Fruit fly (Drosophila melanogaster) whole organism, prepupa: Measurements from ENCODE around the gene CG18284.
A peak's percentile ranks its signal among the peaks of the same experiment; 100 is the strongest.

ENCODE experiments used
- CG11294 ChIP-seq: fragments of 200-800 bp; sonication (Bioruptor generic); IDR thresholded peaks from 2 replicates; pipeline ENCODE4 v1.3.6; 2022; ENCODE audit warnings: missing biosample characterization, missing genetic modification characterization
- CG11902 ChIP-seq: fragments of 200-800 bp; sonication (Bioruptor generic); optimal IDR thresholded peaks from 3 replicates; lab custom pipeline; 2016; ENCODE audit warnings: missing biosample characterization, missing genetic modification characterization
- CG15336 ChIP-seq: fragments of 200-800 bp; sonication (Bioruptor generic); IDR thresholded peaks from 2 replicates; pipeline ENCODE4 v1.3.6; 2022; ENCODE audit warnings: missing biosample characterization, missing genetic modification characterization
- CG1621 ChIP-seq: fragments of 200-800 bp; sonication (Bioruptor generic); optimal IDR thresholded peaks from 3 replicates; lab custom pipeline; 2018; ENCODE audit warnings: missing biosample characterization, mild to moderate bottlenecking, missing genetic modification characterization
- CG3032 ChIP-seq: fragments of 200-800 bp; optimal IDR thresholded peaks from 2 replicates; lab custom pipeline; 2019; ENCODE audit warnings: missing biosample characterization, mild to moderate bottlenecking, missing genetic modification characterization, moderate library complexity
- CG34406 ChIP-seq: fragments of 200-800 bp; sonication (Bioruptor generic); optimal IDR thresholded peaks from 3 replicates; lab custom pipeline; 2016; ENCODE audit warnings: missing biosample characterization, missing genetic modification characterization
- CG3919 ChIP-seq: fragments of 200-800 bp; sonication (Bioruptor generic); optimal IDR thresholded peaks from 3 replicates; lab custom pipeline; 2016; ENCODE audit warnings: missing biosample characterization, missing genetic modification characterization
- CG4318 ChIP-seq: fragments of 200-800 bp; sonication (Bioruptor generic); optimal IDR thresholded peaks from 3 replicates; lab custom pipeline; 2017; ENCODE audit warnings: missing biosample characterization, mild to moderate bottlenecking, missing genetic modification characterization
- CG6163 ChIP-seq: fragments of 200-800 bp; sonication (Bioruptor generic); IDR thresholded peaks from 3 replicates; pipeline ENCODE4 v1.3.6; 2022; ENCODE audit warnings: missing biosample characterization, missing genetic modification characterization
- CG6276 ChIP-seq: fragments of 200-800 bp; sonication (Bioruptor generic); optimal IDR thresholded peaks from 2 replicates; lab custom pipeline; 2017; ENCODE audit warnings: missing biosample characterization, mild to moderate bottlenecking, missing genetic modification characterization
- CG6808 ChIP-seq: fragments of 200-800 bp; sonication (Bioruptor generic); optimal IDR thresholded peaks from 3 replicates; lab custom pipeline; 2017; ENCODE audit warnings: missing biosample characterization, missing genetic modification characterization, mild to moderate bottlenecking, moderate library complexity, missing genetic modification reagents
- CG6854 ChIP-seq: fragments of 200-800 bp; sonication (Bioruptor generic); optimal IDR thresholded peaks from 2 replicates; lab custom pipeline; 2017; ENCODE audit warnings: missing biosample characterization, mild to moderate bottlenecking, missing genetic modification characterization
- CG8319 ChIP-seq: fragments of 200-800 bp; sonication (Bioruptor generic); optimal IDR thresholded peaks from 3 replicates; lab custom pipeline; 2016; ENCODE audit warnings: missing biosample characterization, missing genetic modification characterization
- CG8632 ChIP-seq: fragments of 200-800 bp; sonication (Bioruptor generic); optimal IDR thresholded peaks from 3 replicates; lab custom pipeline; 2016; ENCODE audit warnings: missing biosample characterization, missing genetic modification characterization
- CG9139 ChIP-seq: fragments of 200-800 bp; sonication (Bioruptor generic); optimal IDR thresholded peaks from 3 replicates; lab custom pipeline; 2017; ENCODE audit warnings: missing biosample characterization, mild to moderate bottlenecking, missing genetic modification characterization
- Eip75B ChIP-seq: fragments of 200-800 bp; sonication (Bioruptor generic); optimal IDR thresholded peaks from 3 replicates; lab custom pipeline; 2016; ENCODE audit warnings: missing biosample characterization, missing genetic modification characterization
- Eip78C ChIP-seq: fragments of 200-800 bp; sonication (Bioruptor generic); peaks from one replicate; lab custom pipeline; 2016; ENCODE audit warnings: missing biosample characterization, missing genetic modification characterization
- Ets21C ChIP-seq: fragments of 200-800 bp; sonication (Bioruptor generic); optimal IDR thresholded peaks from 3 replicates; lab custom pipeline; 2016; ENCODE audit warnings: missing biosample characterization, missing genetic modification characterization
- Ets96B ChIP-seq: fragments of 200-800 bp; optimal IDR thresholded peaks from 2 replicates; lab custom pipeline; 2019; ENCODE audit warnings: missing biosample characterization, mild to moderate bottlenecking, missing genetic modification characterization, moderate library complexity
- Hr38 ChIP-seq: sonication (Bioruptor generic); optimal IDR thresholded peaks from 2 replicates; lab custom pipeline; 2016; ENCODE audit warnings: missing biosample characterization, missing genetic modification characterization
- Met ChIP-seq: fragments of 200-800 bp; sonication (Bioruptor generic); optimal IDR thresholded peaks from 3 replicates; lab custom pipeline; 2016; ENCODE audit warnings: missing biosample characterization, missing genetic modification characterization
- OdsH ChIP-seq: fragments of 200-800 bp; sonication (Bioruptor generic); optimal IDR thresholded peaks from 3 replicates; lab custom pipeline; 2016; ENCODE audit warnings: missing biosample characterization, missing genetic modification characterization
- Sox102F ChIP-seq: fragments of 200-800 bp; sonication (Bioruptor generic); optimal IDR thresholded peaks from 2 replicates; lab custom pipeline; 2016; ENCODE audit warnings: missing biosample characterization, mild to moderate bottlenecking, missing genetic modification characterization
- achi ChIP-seq: fragments of 200-800 bp; sonication (Bioruptor generic); optimal IDR thresholded peaks from 3 replicates; lab custom pipeline; 2016; ENCODE audit warnings: missing biosample characterization, missing genetic modification characterization
- cyc ChIP-seq: fragments of 200-800 bp; sonication (Bioruptor generic); optimal IDR thresholded peaks from 3 replicates; lab custom pipeline; 2016; ENCODE audit warnings: missing biosample characterization, missing genetic modification characterization
- dac ChIP-seq: fragments of 200-800 bp; sonication (Bioruptor generic); optimal IDR thresholded peaks from 2 replicates; lab custom pipeline; 2017; ENCODE audit warnings: missing biosample characterization, mild to moderate bottlenecking, missing genetic modification characterization
- dsx ChIP-seq: fragments of 200-800 bp; optimal IDR thresholded peaks from 3 replicates; lab custom pipeline; 2019; ENCODE audit warnings: missing biosample characterization, mild to moderate bottlenecking, missing genetic modification characterization, moderate library complexity; ENCODE audit not compliant: poor library complexity, severe bottlenecking
- esn ChIP-seq: fragments of 200-800 bp; sonication (Bioruptor generic); optimal IDR thresholded peaks from 2 replicates; lab custom pipeline; 2016; ENCODE audit warnings: missing biosample characterization, mild to moderate bottlenecking, missing genetic modification characterization, moderate library complexity
- lz ChIP-seq: fragments of 200-800 bp; sonication (Bioruptor generic); optimal IDR thresholded peaks from 3 replicates; lab custom pipeline; 2016; ENCODE audit warnings: missing biosample characterization, missing genetic modification characterization
- net ChIP-seq: fragments of 200-800 bp; sonication (Bioruptor generic); optimal IDR thresholded peaks from 3 replicates; lab custom pipeline; 2016; ENCODE audit warnings: missing biosample characterization, missing genetic modification characterization
- salr ChIP-seq, 2 experiments: fragments of 200-800 bp; sonication (Bioruptor generic); optimal IDR thresholded peaks; 3 replicates each; lab custom pipeline; 2016 to 2018; ENCODE audit warnings: missing biosample characterization in 2 of 2, missing genetic modification characterization in 2 of 2, mild to moderate bottlenecking in 1 of 2
- spab ChIP-seq: fragments of 200-800 bp; sonication (Bioruptor generic); optimal IDR thresholded peaks from 2 replicates; lab custom pipeline; 2017; ENCODE audit warnings: missing biosample characterization, mild to moderate bottlenecking, missing genetic modification characterization, missing genetic modification reagents
- ss ChIP-seq, 2 experiments: fragments of 200-800 bp; sonication (Bioruptor generic); optimal IDR thresholded peaks; 2 replicates in 1 of 2; 3 replicates in 1 of 2; lab custom pipeline; 2017 to 2018; ENCODE audit warnings: mild to moderate bottlenecking in 2 of 2, missing biosample characterization in 2 of 2, missing genetic modification characterization in 2 of 2, moderate library complexity in 1 of 2
- svp ChIP-seq: fragments of 200-800 bp; sonication (Bioruptor generic); peaks from one replicate; lab custom pipeline; 2016; ENCODE audit warnings: missing biosample characterization, missing genetic modification characterization
- topi ChIP-seq: fragments of 200-800 bp; sonication (Bioruptor generic); optimal IDR thresholded peaks from 3 replicates; lab custom pipeline; 2016; ENCODE audit warnings: missing biosample characterization, missing genetic modification characterization
- vri ChIP-seq: fragments of 200-800 bp; sonication (Bioruptor generic); optimal IDR thresholded peaks from 3 replicates; lab custom pipeline; 2016; ENCODE audit warnings: missing biosample characterization, mild to moderate bottlenecking, missing genetic modification characterization

The CG18284 gene

DNA sequence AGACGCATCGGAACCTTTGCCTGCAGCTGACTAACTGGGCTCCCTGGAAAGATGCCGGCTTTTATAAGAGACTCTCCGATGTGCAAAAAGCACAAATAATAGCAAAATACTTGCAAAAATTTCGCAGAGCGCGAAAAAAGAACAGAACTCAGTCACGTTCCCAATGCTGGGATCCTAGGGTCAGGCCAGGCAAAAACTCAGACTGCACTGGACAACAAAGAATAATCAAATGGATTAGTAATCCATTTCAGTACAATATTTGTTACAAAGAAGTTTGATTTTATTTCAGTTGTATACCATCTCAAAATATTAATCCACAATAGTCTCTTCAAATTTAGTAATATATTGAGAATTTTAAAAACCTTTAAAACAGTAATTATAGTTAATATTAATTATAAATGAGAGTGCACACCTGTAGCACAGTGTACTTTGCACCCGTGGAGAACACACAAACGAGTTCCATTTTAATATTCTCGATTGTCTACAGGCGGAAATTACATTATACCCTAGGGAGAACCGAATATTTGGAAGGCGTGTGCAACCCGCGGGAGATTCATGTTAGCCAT is 50.4 kb downstream of the CG18284 start, which contains the start of gene CG17108:
Gene CG17108 (minus strand): TSS at position 51 of the 566 bp plus-strand sequence.
- TF ChIP-seq Hr38 (GFP tag; lab: Kevin White, UChicago) (no peak), vri (GFP tag; lab: Kevin White, UChicago) (no peak), CG6854 (GFP tag; lab: Kevin White, UChicago) (no peak), Ets96B (tag; lab: Kevin White, UChicago) (peak; percentile 53), CG6163 (GFP tag; lab: Robert Waterston, UW) (no peak), CG1621 (no peak), dac (GFP tag; lab: Kevin White, UChicago) (no peak), dsx (peak; percentile 8), cyc (GFP tag; lab: Kevin White, UChicago) (no peak), Sox102F (GFP tag; lab: Kevin White, UChicago) (no peak), net (no peak), CG6276 (GFP tag; lab: Kevin White, UChicago) (no peak), Eip75B (GFP tag; lab: Kevin White, UChicago) (no peak), CG8632 (no peak), topi (GFP tag; lab: Kevin White, UChicago) (no peak), ss (GFP tag; optimal IDR thresholded peaks at IDR 0.05; lab: Kevin White, UChicago) (peak in 1 of 2 experiments; percentile 22), esn (GFP tag; lab: Kevin White, UChicago) (no peak), Ets21C (no peak), OdsH (GFP tag; lab: Kevin White, UChicago) (no peak), svp (GFP tag; lab: Kevin White, UChicago) (peak; percentile 80), salr (GFP tag; optimal IDR thresholded peaks at IDR 0.05; lab: Kevin White, UChicago) (no peak), lz (GFP tag; lab: Kevin White, UChicago) (no peak), CG6808 (GFP tag; lab: Kevin White, UChicago) (peak; percentile 42), CG34406 (GFP tag; lab: Kevin White, UChicago) (no peak), spab (GFP tag; lab: Kevin White, UChicago) (no peak), Eip78C (GFP tag; lab: Kevin White, UChicago) (peak; percentile 30), achi (GFP tag; lab: Kevin White, UChicago) (no peak), CG11902 (GFP tag; lab: Kevin White, UChicago) (no peak), CG3919 (GFP tag; lab: Kevin White, UChicago) (no peak), CG15336 (GFP tag; lab: Robert Waterston, UW) (no peak), CG9139 (GFP tag; lab: Kevin White, UChicago) (peak; percentile 21), CG8319 (no peak), CG4318 (GFP tag; lab: Kevin White, UChicago) (no peak), CG3032 (tag; lab: Kevin White, UChicago) (no peak), CG11294 (no peak), Met (no peak)
